Worm (Caenorhabditis elegans) whole organism, L1 larva: Measurements from ENCODE around the gene M04C3.5.

Source experiments
- ama-1 ChIP-seq: fragments of 150-350 bp; optimal IDR thresholded peaks from 2 replicates; lab custom pipeline; 2014
- ceh-82 ChIP-seq, 3 experiments: fragments of 150-350 bp in 1 of 3; sonication (generic microtip) in 2 of 3; optimal IDR thresholded peaks; 2 replicates each; lab custom pipeline; 2014 to 2017; ENCODE audit warnings: missing biosample characterization in 3 of 3, missing genetic modification characterization in 3 of 3
- ets-5 ChIP-seq: fragments of 200-800 bp; sonication (Bioruptor generic); IDR thresholded peaks from 2 replicates; pipeline ENCODE4 v1.3.6; 2022; ENCODE audit warnings: missing genetic modification characterization, missing compliant biosample characterization
- hlh-17 ChIP-seq: fragments of 200-800 bp; sonication (Bioruptor generic); optimal IDR thresholded peaks from 2 replicates; lab custom pipeline; 2018; ENCODE audit warnings: missing genetic modification characterization, mild to moderate bottlenecking, missing compliant biosample characterization, moderate library complexity, borderline replicate concordance
- lin-35 ChIP-seq, 2 experiments: fragments of 150-350 bp; optimal IDR thresholded peaks; 2 replicates each; lab custom pipeline; 2014; ENCODE audit warnings: missing biosample characterization in 2 of 2, missing genetic modification characterization in 2 of 2, missing genetic modification reagents in 2 of 2
- lsy-2 ChIP-seq, 2 experiments: fragments of 150-350 bp; optimal IDR thresholded peaks; 2 replicates each; lab custom pipeline; 2014; ENCODE audit warnings: missing biosample characterization in 2 of 2, missing genetic modification characterization in 2 of 2
- nhr-11 ChIP-seq: fragments of 150-350 bp; optimal IDR thresholded peaks from 2 replicates; lab custom pipeline; 2014; ENCODE audit warnings: missing biosample characterization, missing genetic modification characterization
- nhr-20 ChIP-seq: sonication (generic microtip); optimal IDR thresholded peaks from 2 replicates; lab custom pipeline; 2016; ENCODE audit warnings: mild to moderate bottlenecking, missing genetic modification characterization, missing compliant biosample characterization
- rnt-1 ChIP-seq: sonication (generic microtip); optimal IDR thresholded peaks from 2 replicates; lab custom pipeline; 2016; ENCODE audit warnings: mild to moderate bottlenecking, missing genetic modification characterization, moderate library complexity, missing compliant biosample characterization
- sptf-1 ChIP-seq: fragments of 150-350 bp; optimal IDR thresholded peaks from 2 replicates; lab custom pipeline; 2014; ENCODE audit warnings: missing biosample characterization, missing genetic modification characterization
- ztf-11 ChIP-seq, 2 experiments: sonication (generic microtip); optimal IDR thresholded peaks; 2 replicates each; lab custom pipeline; 2016 to 2017; ENCODE audit warnings: missing genetic modification characterization in 2 of 2, missing biosample characterization in 1 of 2, missing compliant biosample characterization in 1 of 2

DNA sequence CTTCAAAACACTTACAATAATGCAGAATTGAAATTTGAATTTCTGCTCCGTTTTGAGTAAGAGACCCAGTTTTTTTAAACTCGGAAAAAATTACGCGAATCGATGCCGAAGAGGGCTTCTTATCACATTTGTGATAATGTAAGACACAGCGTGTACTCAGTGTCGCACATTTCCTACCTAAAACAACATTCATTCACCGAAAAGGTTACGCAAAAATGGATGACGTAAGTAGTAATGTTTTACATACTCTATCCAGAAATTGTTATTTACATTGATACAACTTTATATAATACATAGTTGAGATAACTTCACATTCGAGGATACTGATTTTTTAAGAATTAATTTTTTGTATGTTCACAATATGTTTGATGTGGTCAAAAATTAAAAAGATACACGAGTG is 33.1 kb upstream of the M04C3.5 start, which contains the start of the genes C25F9.4 and C25F9.9:
- no peak for TF ChIP-seq ama-1 (lab: Kevin White, UChicago)
- no peak for TF ChIP-seq lsy-2 (tag; optimal IDR thresholded peaks at IDR 0.05; lab: Kevin White, UChicago)
- TF ChIP-seq ets-5, result no peak
- no peak for TF ChIP-seq nhr-11 (tag; lab: Kevin White, UChicago)
- no peak for TF ChIP-seq rnt-1 (tag; lab: Kevin White, UChicago)
- TF ChIP-seq nhr-20 (tag; lab: Kevin White, UChicago), result no peak
- no peak for TF ChIP-seq ztf-11 (tag; optimal IDR thresholded peaks at IDR 0.05; lab: Kevin White, UChicago)
- TF ChIP-seq ceh-82 (tag; optimal IDR thresholded peaks at IDR 0.05; lab: Kevin White, UChicago), result no peak
- TF ChIP-seq sptf-1, result no peak
- no peak for TF ChIP-seq hlh-17
- TF ChIP-seq lin-35 (GFP tag; optimal IDR thresholded peaks at IDR 0.05; lab: Kevin White, UChicago), result no peak
